Worm (Caenorhabditis elegans) whole organism, L2 larva: ENCODE data around the gene ttr-46.

ENCODE experiments used
- ZK546.5 ChIP-seq: sonication (generic microtip); optimal IDR thresholded peaks from 2 replicates; lab custom pipeline; 2017; ENCODE audit warnings: missing biosample characterization, missing genetic modification characterization
- ceh-82 ChIP-seq: fragments of 150-350 bp; optimal IDR thresholded peaks from 2 replicates; lab custom pipeline; 2014; ENCODE audit warnings: missing biosample characterization, missing genetic modification characterization
- egl-27 ChIP-seq: sonication (generic microtip); optimal IDR thresholded peaks from 3 replicates; lab custom pipeline; 2017; ENCODE audit warnings: missing biosample characterization, missing genetic modification reagents, missing genetic modification characterization
- fos-1 ChIP-seq: fragments of 150-350 bp; optimal IDR thresholded peaks from 2 replicates; lab custom pipeline; 2014; ENCODE audit warnings: missing biosample characterization, missing genetic modification characterization
- lin-11 ChIP-seq: fragments of 150-350 bp; sonication (generic microtip); optimal IDR thresholded peaks from 2 replicates; lab custom pipeline; 2014; ENCODE audit warnings: missing biosample characterization, missing genetic modification characterization, inconsistent platforms, mixed read lengths
- lin-39 ChIP-seq: fragments of 150-350 bp; optimal IDR thresholded peaks from 2 replicates; lab custom pipeline; 2014; ENCODE audit warnings: missing biosample characterization, missing genetic modification reagents, missing genetic modification characterization
- lsy-2 ChIP-seq, 2 experiments: fragments of 150-350 bp in 1 of 2; sonication (generic microtip) in 1 of 2; optimal IDR thresholded peaks; 2 replicates each; lab custom pipeline; 2014 to 2017; ENCODE audit warnings: missing biosample characterization in 2 of 2, missing genetic modification characterization in 2 of 2
- nhr-10 ChIP-seq: sonication (generic microtip); optimal IDR thresholded peaks from 2 replicates; lab custom pipeline; 2017; ENCODE audit warnings: missing biosample characterization, missing genetic modification characterization
- nhr-11 ChIP-seq: fragments of 150-350 bp; optimal IDR thresholded peaks from 2 replicates; lab custom pipeline; 2014; ENCODE audit warnings: missing biosample characterization, missing genetic modification characterization
- nhr-21 ChIP-seq: fragments of 150-350 bp; optimal IDR thresholded peaks from 2 replicates; lab custom pipeline; 2014; ENCODE audit warnings: missing biosample characterization, missing genetic modification characterization
- nhr-25 ChIP-seq: fragments of 150-350 bp; sonication (generic microtip); optimal IDR thresholded peaks from 3 replicates; lab custom pipeline; 2014; ENCODE audit warnings: missing biosample characterization, missing genetic modification characterization
- zag-1 ChIP-seq: fragments of 150-350 bp; optimal IDR thresholded peaks from 2 replicates; lab custom pipeline; 2014; ENCODE audit warnings: missing biosample characterization, missing genetic modification characterization

DNA sequence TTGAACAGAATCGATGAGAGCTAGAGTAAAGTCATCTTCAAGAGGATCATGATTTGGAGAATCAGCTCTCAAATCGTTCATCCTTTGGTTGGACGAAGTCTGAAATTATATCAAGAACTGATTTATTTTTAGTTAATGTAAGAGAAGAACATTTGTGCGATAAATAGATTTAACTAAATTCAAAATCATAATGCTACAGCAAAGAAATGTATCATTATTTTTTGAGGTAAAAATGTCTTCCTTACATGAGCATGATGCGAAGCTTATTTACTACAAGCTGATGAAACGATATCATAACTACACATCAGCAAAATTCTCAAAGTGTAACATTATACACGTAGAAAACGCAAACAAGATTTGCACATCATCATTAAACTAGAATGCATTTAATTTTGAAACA is 11.4 kb downstream of the ttr-46 start, which contains the start of gene madf-4:
- TF ChIP-seq nhr-10 (tag; lab: Kevin White, UChicago) (no peak), lin-11 (tag; lab: Kevin White, UChicago) (no peak), egl-27 (no peak), nhr-25 (no peak), nhr-11 (tag; lab: Kevin White, UChicago) (no peak), lsy-2 (tag; optimal IDR thresholded peaks at IDR 0.05; lab: Kevin White, UChicago) (no peak), ceh-82 (no peak), ZK546.5 (no peak), nhr-21 (tag; lab: Kevin White, UChicago) (no peak), fos-1 (tag; lab: Kevin White, UChicago) (no peak), zag-1 (no peak), lin-39 (no peak)
